Worm (Caenorhabditis elegans) whole organism, L1 larva: ENCODE results near the gene dpy-6.

Experiments
- blmp-1 ChIP-seq: fragments of 150-350 bp; optimal IDR thresholded peaks from 2 replicates; lab custom pipeline; 2014; ENCODE audit warnings: missing biosample characterization, missing genetic modification characterization
- ceh-8 ChIP-seq: fragments of 200-800 bp; sonication (Bioruptor generic); optimal IDR thresholded peaks from 2 replicates; lab custom pipeline; 2018; ENCODE audit warnings: mild to moderate bottlenecking, missing genetic modification characterization, moderate library complexity, missing compliant biosample characterization
- ceh-88 ChIP-seq: fragments of 200-800 bp; sonication (Bioruptor generic); IDR thresholded peaks from 2 replicates; pipeline ENCODE4 v1.3.6; 2022; ENCODE audit warnings: missing genetic modification characterization, missing compliant biosample characterization
- hlh-4 ChIP-seq: sonication (generic microtip); optimal IDR thresholded peaks from 2 replicates; lab custom pipeline; 2016; ENCODE audit warnings: mild to moderate bottlenecking, missing genetic modification characterization, missing compliant biosample characterization
- lsy-2 ChIP-seq, 2 experiments: fragments of 150-350 bp; optimal IDR thresholded peaks; 2 replicates each; lab custom pipeline; 2014; ENCODE audit warnings: missing biosample characterization in 2 of 2, missing genetic modification characterization in 2 of 2
- mdl-1 ChIP-seq, 2 experiments: fragments of 150-350 bp; optimal IDR thresholded peaks; 2 replicates each; lab custom pipeline; 2014 to 2017; ENCODE audit warnings: missing biosample characterization in 2 of 2, missing genetic modification characterization in 2 of 2, inconsistent platforms in 1 of 2
- mep-1 ChIP-seq: fragments of 150-350 bp; optimal IDR thresholded peaks from 2 replicates; lab custom pipeline; 2014; ENCODE audit warnings: missing biosample characterization, missing genetic modification characterization
- nhr-12 ChIP-seq: sonication (generic microtip); optimal IDR thresholded peaks from 2 replicates; lab custom pipeline; 2017; ENCODE audit warnings: missing biosample characterization, missing genetic modification characterization
- snpc-4 ChIP-seq: fragments of 150-350 bp; optimal IDR thresholded peaks from 2 replicates; lab custom pipeline; 2014; ENCODE audit warnings: missing biosample characterization, missing genetic modification characterization
- ztf-11 ChIP-seq, 2 experiments: sonication (generic microtip); optimal IDR thresholded peaks; 2 replicates each; lab custom pipeline; 2016 to 2017; ENCODE audit warnings: missing genetic modification characterization in 2 of 2, missing biosample characterization in 1 of 2, missing compliant biosample characterization in 1 of 2

DNA sequence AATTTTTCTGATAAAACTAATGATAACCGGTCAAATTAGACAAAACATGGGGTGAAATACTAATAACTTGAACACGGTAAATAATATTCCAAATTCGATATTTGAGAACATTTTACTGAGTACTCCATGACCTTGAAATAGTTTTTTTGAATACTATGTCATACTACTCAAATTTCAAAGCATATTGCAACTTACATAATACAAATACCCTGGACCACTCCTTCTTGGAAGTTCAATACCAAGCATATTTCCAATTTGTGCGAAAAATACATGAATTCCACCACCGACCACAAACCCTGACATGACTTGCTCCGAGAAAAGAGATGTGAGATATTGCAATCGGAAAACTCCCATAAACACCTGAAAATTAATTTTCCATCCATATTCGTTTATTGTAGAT is 48.6 kb downstream of the dpy-6 start:
- TF ChIP-seq mep-1 (tag; lab: Kevin White, UChicago) (no peak), ztf-11 (tag; optimal IDR thresholded peaks at IDR 0.05; lab: Kevin White, UChicago) (no peak), ceh-88 (GFP tag; lab: Robert Waterston, UW) (no peak), blmp-1 (tag; lab: Kevin White, UChicago) (no peak), hlh-4 (tag; lab: Kevin White, UChicago) (no peak), lsy-2 (tag; optimal IDR thresholded peaks at IDR 0.05; lab: Kevin White, UChicago) (no peak), ceh-8 (GFP tag; lab: Kevin White, UChicago) (no peak), nhr-12 (tag; lab: Kevin White, UChicago) (no peak), mdl-1 (tag; optimal IDR thresholded peaks at IDR 0.05; lab: Kevin White, UChicago) (no peak), snpc-4 (no peak)
